Worm (Caenorhabditis elegans) whole organism, L1 larva: ENCODE results near the gene knl-1.

Experiments
- C04F5.9 ChIP-seq: sonication (generic microtip); optimal IDR thresholded peaks from 2 replicates; lab custom pipeline; 2016; ENCODE audit warnings: missing genetic modification characterization, missing compliant biosample characterization
- C16A3.4 ChIP-seq: fragments of 150-350 bp; optimal IDR thresholded peaks from 2 replicates; lab custom pipeline; 2014; ENCODE audit warnings: missing biosample characterization, missing genetic modification characterization
- C34B4.2 ChIP-seq: sonication (generic microtip); optimal IDR thresholded peaks from 2 replicates; lab custom pipeline; 2017; ENCODE audit warnings: mild to moderate bottlenecking, missing genetic modification characterization, missing compliant biosample characterization
- F16B12.6 ChIP-seq: fragments of 150-350 bp; optimal IDR thresholded peaks from 2 replicates; lab custom pipeline; 2014; ENCODE audit warnings: missing biosample characterization, missing genetic modification characterization
- aha-1 ChIP-seq: fragments of 150-350 bp; optimal IDR thresholded peaks from 2 replicates; lab custom pipeline; 2014; ENCODE audit warnings: missing biosample characterization, missing genetic modification characterization
- alr-1 ChIP-seq: fragments of 200-800 bp; sonication (Bioruptor generic); optimal IDR thresholded peaks from 2 replicates; lab custom pipeline; 2018; ENCODE audit warnings: borderline replicate concordance, mild to moderate bottlenecking, missing genetic modification characterization, missing compliant biosample characterization
- aly-2 ChIP-seq: fragments of 150-350 bp; optimal IDR thresholded peaks from 2 replicates; lab custom pipeline; 2014; ENCODE audit warnings: missing biosample characterization, missing genetic modification characterization
- ama-1 ChIP-seq: fragments of 150-350 bp; optimal IDR thresholded peaks from 2 replicates; lab custom pipeline; 2014
- ceh-63 ChIP-seq: fragments of 200-800 bp; sonication (Bioruptor generic); optimal IDR thresholded peaks from 2 replicates; lab custom pipeline; 2018; ENCODE audit warnings: mild to moderate bottlenecking, missing genetic modification characterization, missing compliant biosample characterization
- ceh-88 ChIP-seq: fragments of 200-800 bp; sonication (Bioruptor generic); IDR thresholded peaks from 2 replicates; pipeline ENCODE4 v1.3.6; 2022; ENCODE audit warnings: missing genetic modification characterization, missing compliant biosample characterization
- ceh-90 ChIP-seq: sonication (generic microtip); optimal IDR thresholded peaks from 2 replicates; lab custom pipeline; 2016; ENCODE audit warnings: missing genetic modification characterization, missing compliant biosample characterization
- efl-1 ChIP-seq, 4 experiments: fragments of 150-350 bp; optimal IDR thresholded peaks in 3 of 4; peaks in 1 of 4; 1 replicate in 1 of 4; 2 replicates in 3 of 4; lab custom pipeline; 2014; ENCODE audit warnings: missing biosample characterization in 2 of 4, missing genetic modification characterization in 2 of 4, missing genetic modification reagents in 2 of 4
- efl-3 ChIP-seq: fragments of 200-800 bp; sonication (Bioruptor generic); optimal IDR thresholded peaks from 2 replicates; lab custom pipeline; 2018; ENCODE audit warnings: mild to moderate bottlenecking, missing genetic modification characterization, missing compliant biosample characterization
- egl-13 ChIP-seq: sonication (generic microtip); optimal IDR thresholded peaks from 2 replicates; lab custom pipeline; 2016; ENCODE audit warnings: missing genotype, missing genetic modification reagents, missing genetic modification characterization, missing compliant biosample characterization
- egl-27 ChIP-seq, 2 experiments: fragments of 150-350 bp in 1 of 2; sonication (generic microtip); optimal IDR thresholded peaks; 3 replicates each; lab custom pipeline; 2017 to 2018; ENCODE audit warnings: missing biosample characterization in 2 of 2, missing genetic modification characterization in 2 of 2, missing genetic modification reagents in 2 of 2
- elt-2 ChIP-seq: sonication (generic microtip); optimal IDR thresholded peaks from 2 replicates; lab custom pipeline; 2016; ENCODE audit warnings: missing genetic modification characterization, mild to moderate bottlenecking, inconsistent platforms, missing compliant biosample characterization, missing genetic modification reagents
- fkh-8 ChIP-seq: sonication (generic microtip); optimal IDR thresholded peaks from 2 replicates; lab custom pipeline; 2016; ENCODE audit warnings: mild to moderate bottlenecking, missing genetic modification characterization, missing compliant biosample characterization
- hlh-17 ChIP-seq: fragments of 200-800 bp; sonication (Bioruptor generic); optimal IDR thresholded peaks from 2 replicates; lab custom pipeline; 2018; ENCODE audit warnings: missing genetic modification characterization, mild to moderate bottlenecking, missing compliant biosample characterization, moderate library complexity, borderline replicate concordance
- hlh-4 ChIP-seq: sonication (generic microtip); optimal IDR thresholded peaks from 2 replicates; lab custom pipeline; 2016; ENCODE audit warnings: mild to moderate bottlenecking, missing genetic modification characterization, missing compliant biosample characterization
- irx-1 ChIP-seq: sonication (generic microtip); optimal IDR thresholded peaks from 2 replicates; lab custom pipeline; 2016; ENCODE audit warnings: missing genetic modification characterization, missing compliant biosample characterization
- lin-13 ChIP-seq: fragments of 150-350 bp; optimal IDR thresholded peaks from 2 replicates; lab custom pipeline; 2014; ENCODE audit warnings: missing biosample characterization, missing genetic modification reagents, missing genetic modification characterization
- lin-14 ChIP-seq: fragments of 200-800 bp; sonication (Bioruptor generic); optimal IDR thresholded peaks from 2 replicates; lab custom pipeline; 2018; ENCODE audit warnings: mild to moderate bottlenecking, missing genetic modification characterization, moderate library complexity, missing compliant biosample characterization
- lin-15B ChIP-seq: fragments of 150-350 bp; sonication (generic microtip); optimal IDR thresholded peaks from 3 replicates; lab custom pipeline; 2014; ENCODE audit warnings: missing biosample characterization, missing genetic modification characterization
- lin-35 ChIP-seq, 2 experiments: fragments of 150-350 bp; optimal IDR thresholded peaks; 2 replicates each; lab custom pipeline; 2014; ENCODE audit warnings: missing biosample characterization in 2 of 2, missing genetic modification characterization in 2 of 2, missing genetic modification reagents in 2 of 2
- lin-39 ChIP-seq: fragments of 150-350 bp; optimal IDR thresholded peaks from 2 replicates; lab custom pipeline; 2014; ENCODE audit warnings: missing biosample characterization, missing genetic modification reagents, missing genetic modification characterization
- lir-3 ChIP-seq: sonication (generic microtip); optimal IDR thresholded peaks from 2 replicates; lab custom pipeline; 2016; ENCODE audit warnings: mild to moderate bottlenecking, missing genetic modification characterization, moderate library complexity, missing compliant biosample characterization; ENCODE audit not compliant: poor library complexity
- lsy-2 ChIP-seq, 2 experiments: fragments of 150-350 bp; optimal IDR thresholded peaks; 2 replicates each; lab custom pipeline; 2014; ENCODE audit warnings: missing biosample characterization in 2 of 2, missing genetic modification characterization in 2 of 2
- mab-9 ChIP-seq: fragments of 200-800 bp; sonication (Bioruptor generic); IDR thresholded peaks from 2 replicates; pipeline ENCODE4 v1.3.6; 2022; ENCODE audit warnings: missing genetic modification reagents, missing genetic modification characterization, missing compliant biosample characterization
- nhr-11 ChIP-seq: fragments of 150-350 bp; optimal IDR thresholded peaks from 2 replicates; lab custom pipeline; 2014; ENCODE audit warnings: missing biosample characterization, missing genetic modification characterization
- nhr-12 ChIP-seq: sonication (generic microtip); optimal IDR thresholded peaks from 2 replicates; lab custom pipeline; 2017; ENCODE audit warnings: missing biosample characterization, missing genetic modification characterization
- nhr-19 ChIP-seq: fragments of 200-800 bp; sonication (Bioruptor generic); conservative IDR thresholded peaks from 2 replicates; pipeline ENCODE4 v1.3.6; 2022; ENCODE audit warnings: missing genetic modification characterization, missing compliant biosample characterization
- nhr-20 ChIP-seq: sonication (generic microtip); optimal IDR thresholded peaks from 2 replicates; lab custom pipeline; 2016; ENCODE audit warnings: mild to moderate bottlenecking, missing genetic modification characterization, missing compliant biosample characterization
- nhr-47 ChIP-seq: sonication (generic microtip); optimal IDR thresholded peaks from 2 replicates; lab custom pipeline; 2016; ENCODE audit warnings: mild to moderate bottlenecking, missing genetic modification characterization, moderate library complexity, missing compliant biosample characterization
- nhr-71 ChIP-seq: sonication (generic microtip); optimal IDR thresholded peaks from 2 replicates; lab custom pipeline; 2016; ENCODE audit warnings: mild to moderate bottlenecking, missing genetic modification characterization, moderate library complexity, missing compliant biosample characterization
- nhr-77 ChIP-seq: fragments of 150-350 bp; optimal IDR thresholded peaks from 2 replicates; lab custom pipeline; 2014; ENCODE audit warnings: missing biosample characterization, missing genetic modification characterization
- nhr-85 ChIP-seq: sonication (generic microtip); peaks from one replicate; lab custom pipeline; 2016; ENCODE audit warnings: missing genetic modification characterization, inconsistent platforms, missing compliant biosample characterization
- nhr-90 ChIP-seq: sonication (generic microtip); optimal IDR thresholded peaks from 2 replicates; lab custom pipeline; 2016; ENCODE audit warnings: mild to moderate bottlenecking, missing genetic modification characterization, missing compliant biosample characterization; ENCODE audit not compliant: poor library complexity
- pax-3 ChIP-seq: fragments of 200-800 bp; sonication (Bioruptor generic); optimal IDR thresholded peaks from 2 replicates; lab custom pipeline; 2018; ENCODE audit warnings: mild to moderate bottlenecking, missing genetic modification characterization, moderate library complexity, missing compliant biosample characterization
- pqm-1 ChIP-seq: sonication (generic microtip); optimal IDR thresholded peaks from 3 replicates; lab custom pipeline; 2017; ENCODE audit warnings: missing biosample characterization, missing genetic modification characterization
- skn-1 ChIP-seq: fragments of 150-350 bp; optimal IDR thresholded peaks from 2 replicates; lab custom pipeline; 2014; ENCODE audit warnings: missing biosample characterization, missing genetic modification characterization
- snu-23 ChIP-seq: sonication (generic microtip); optimal IDR thresholded peaks from 2 replicates; lab custom pipeline; 2016; ENCODE audit warnings: missing genetic modification characterization, missing compliant biosample characterization
- sptf-1 ChIP-seq: fragments of 150-350 bp; optimal IDR thresholded peaks from 2 replicates; lab custom pipeline; 2014; ENCODE audit warnings: missing biosample characterization, missing genetic modification characterization
- swsn-7 ChIP-seq: sonication (generic microtip); optimal IDR thresholded peaks from 2 replicates; lab custom pipeline; 2016; ENCODE audit warnings: missing genetic modification characterization, missing compliant biosample characterization
- tbx-2 ChIP-seq: sonication (generic microtip); optimal IDR thresholded peaks from 2 replicates; lab custom pipeline; 2016; ENCODE audit warnings: missing genetic modification characterization, missing compliant biosample characterization
- unc-30 ChIP-seq: sonication (generic microtip); optimal IDR thresholded peaks from 2 replicates; lab custom pipeline; 2017; ENCODE audit warnings: missing biosample characterization, missing genetic modification characterization
- unc-86 ChIP-seq: sonication (generic microtip); optimal IDR thresholded peaks from 2 replicates; lab custom pipeline; 2016; ENCODE audit warnings: missing genetic modification characterization, missing compliant biosample characterization
- unc-98 ChIP-seq: fragments of 200-800 bp; sonication (Bioruptor generic); IDR thresholded peaks from 2 replicates; pipeline ENCODE4 v1.3.6; 2022; ENCODE audit warnings: missing genetic modification characterization, missing compliant biosample characterization
- vab-15 ChIP-seq: sonication (generic microtip); optimal IDR thresholded peaks from 2 replicates; lab custom pipeline; 2017; ENCODE audit warnings: missing genotype, mild to moderate bottlenecking, missing genetic modification characterization, missing compliant biosample characterization
- zag-1 ChIP-seq: fragments of 150-350 bp; optimal IDR thresholded peaks from 2 replicates; lab custom pipeline; 2014; ENCODE audit warnings: missing biosample characterization, missing genetic modification characterization
- zip-4 ChIP-seq: fragments of 200-800 bp; sonication (Bioruptor generic); optimal IDR thresholded peaks from 2 replicates; lab custom pipeline; 2018; ENCODE audit warnings: mild to moderate bottlenecking, missing genetic modification characterization, moderate library complexity, missing compliant biosample characterization
- ztf-11 ChIP-seq, 2 experiments: sonication (generic microtip); optimal IDR thresholded peaks; 2 replicates each; lab custom pipeline; 2016 to 2017; ENCODE audit warnings: missing genetic modification characterization in 2 of 2, missing biosample characterization in 1 of 2, missing compliant biosample characterization in 1 of 2
- ztf-4 ChIP-seq: fragments of 150-350 bp; optimal IDR thresholded peaks from 2 replicates; lab custom pipeline; 2014; ENCODE audit warnings: missing biosample characterization, missing genetic modification characterization

knl-1 gene

ce11 chrIII:8250007-8250683 is at the start of gene knl-1:
Gene knl-1, plus strand, starts transcription at chrIII:8250632.
- TF ChIP-seq swsn-7 (tag; lab: Kevin White, UChicago), result peak; percentile 17
- no peak for TF ChIP-seq pqm-1
- TF ChIP-seq C16A3.4 (tag; lab: Kevin White, UChicago), result peak; percentile 82
- peak; percentile 28 to 82 for TF ChIP-seq lsy-2 (tag; optimal IDR thresholded peaks at IDR 0.05; lab: Kevin White, UChicago)
- no peak for TF ChIP-seq irx-1 (tag; lab: Kevin White, UChicago)
- peak; percentile 36 for TF ChIP-seq lir-3 (tag; lab: Kevin White, UChicago)
- no peak for TF ChIP-seq nhr-19 (GFP tag; lab: Robert Waterston, UW)
- TF ChIP-seq skn-1 (tag; lab: Kevin White, UChicago), result peak; percentile 36
- no peak for TF ChIP-seq unc-86 (tag; lab: Kevin White, UChicago)
- TF ChIP-seq pax-3 (tag; lab: Kevin White, UChicago), result no peak
- TF ChIP-seq nhr-90, result peak; percentile 25
- no peak for TF ChIP-seq C04F5.9 (tag; lab: Kevin White, UChicago)
- TF ChIP-seq C34B4.2 (tag; lab: Kevin White, UChicago), result no peak
- TF ChIP-seq ceh-63 (GFP tag; lab: Kevin White, UChicago), result no peak
- TF ChIP-seq alr-1 (tag; lab: Kevin White, UChicago), result no peak
- peak; percentile 74 for TF ChIP-seq lin-15B (tag; lab: Kevin White, UChicago)
- TF ChIP-seq ztf-4 (tag; lab: Kevin White, UChicago), result no peak
- TF ChIP-seq efl-3, result no peak
- no peak for TF ChIP-seq zip-4 (GFP tag; lab: Kevin White, UChicago)
- peak; percentile 28 for TF ChIP-seq nhr-77 (tag; lab: Kevin White, UChicago)
- no peak for TF ChIP-seq egl-13 (tag; lab: Kevin White, UChicago)
- no peak for TF ChIP-seq nhr-71
- peak; percentile 19 for TF ChIP-seq fkh-8
- TF ChIP-seq lin-39 (tag; lab: Kevin White, UChicago), result no peak
- no peak for TF ChIP-seq ceh-88 (GFP tag; lab: Robert Waterston, UW)
- no peak for TF ChIP-seq aly-2 (tag; lab: Kevin White, UChicago)
- TF ChIP-seq tbx-2 (tag; lab: Kevin White, UChicago), result no peak
- TF ChIP-seq nhr-47 (tag; lab: Kevin White, UChicago), result no peak
- TF ChIP-seq lin-35 (GFP tag; optimal IDR thresholded peaks at IDR 0.05; lab: Kevin White, UChicago), result peak; percentile 77 to 94
- peak; percentile 84 to 91 for TF ChIP-seq efl-1 (optimal IDR thresholded peaks at IDR 0.05; lab: Kevin White, UChicago)
- peak; percentile 83 to 97 for TF ChIP-seq efl-1 (GFP tag; optimal IDR thresholded peaks at IDR 0.05 in 1 of 2; lab: Kevin White, UChicago)
- no peak for TF ChIP-seq elt-2 (tag; lab: Kevin White, UChicago)
- peak; percentile 46 for TF ChIP-seq lin-14
- TF ChIP-seq snu-23 (GFP tag; lab: Kevin White, UChicago), result peak; percentile 50
- no peak for TF ChIP-seq egl-27 (tag; optimal IDR thresholded peaks at IDR 0.05; lab: Kevin White, UChicago)
- peak; percentile 27 for TF ChIP-seq nhr-20
- no peak for TF ChIP-seq ceh-90 (tag; lab: Kevin White, UChicago)
- TF ChIP-seq nhr-12 (tag; lab: Kevin White, UChicago), result no peak
- TF ChIP-seq nhr-11 (tag; lab: Kevin White, UChicago), result no peak
- TF ChIP-seq vab-15 (tag; lab: Kevin White, UChicago), result peak; percentile 17
- TF ChIP-seq ztf-11 (tag; optimal IDR thresholded peaks at IDR 0.05; lab: Kevin White, UChicago), result no peak
- TF ChIP-seq hlh-4 (tag; lab: Kevin White, UChicago), result no peak
- peak; percentile 42 for TF ChIP-seq F16B12.6 (tag; lab: Kevin White, UChicago)
- TF ChIP-seq aha-1, result no peak
- no peak for TF ChIP-seq unc-98
- no peak for TF ChIP-seq mab-9
- TF ChIP-seq unc-30, result no peak
- no peak for TF ChIP-seq ama-1 (lab: Kevin White, UChicago)
- TF ChIP-seq hlh-17 (GFP tag; lab: Kevin White, UChicago), result no peak
- peak; percentile 62 for TF ChIP-seq nhr-85 (tag; lab: Kevin White, UChicago)
- TF ChIP-seq sptf-1, result no peak
- TF ChIP-seq lin-13 (GFP tag; lab: Kevin White, UChicago), result peak; percentile 49
- no peak for TF ChIP-seq zag-1 (tag; lab: Kevin White, UChicago)
